Worm (Caenorhabditis elegans) whole organism, L4 larva: ENCODE data around the gene ZK899.6.

Experiments used
- F37D6.2 ChIP-seq: sonication (generic microtip); optimal IDR thresholded peaks from 2 replicates; lab custom pipeline; 2016; ENCODE audit warnings: mild to moderate bottlenecking, missing genetic modification characterization, missing compliant biosample characterization
- F44E2.7 ChIP-seq: fragments of 200-800 bp; sonication (Bioruptor generic); IDR thresholded peaks from 2 replicates; pipeline ENCODE4 v2.1.2; 2022; ENCODE audit warnings: missing genetic modification characterization, missing compliant biosample characterization
- F49E8.2 ChIP-seq: sonication (generic microtip); optimal IDR thresholded peaks from 2 replicates; lab custom pipeline; 2016; ENCODE audit warnings: missing compliant biosample characterization, mild to moderate bottlenecking, missing genetic modification characterization, borderline replicate concordance
- R02D3.7 ChIP-seq: fragments of 150-350 bp; sonication (generic microtip); optimal IDR thresholded peaks from 3 replicates; lab custom pipeline; 2014; ENCODE audit warnings: missing biosample characterization, missing genetic modification characterization
- Y105C5A.15 ChIP-seq: fragments of 200-800 bp; sonication (Bioruptor generic); IDR thresholded peaks from 2 replicates; pipeline ENCODE4 v1.3.6; 2022; ENCODE audit warnings: missing genetic modification characterization, missing compliant biosample characterization
- ZK546.5 ChIP-seq, 2 experiments: sonication (generic microtip); optimal IDR thresholded peaks; 2 replicates each; lab custom pipeline; 2017; ENCODE audit warnings: missing biosample characterization in 2 of 2, missing genetic modification characterization in 2 of 2
- aha-1 ChIP-seq: fragments of 150-350 bp; peaks from one replicate; lab custom pipeline; 2014; ENCODE audit warnings: missing biosample characterization, missing genetic modification characterization
- aly-2 ChIP-seq: sonication (generic microtip); optimal IDR thresholded peaks from 2 replicates; lab custom pipeline; 2018; ENCODE audit warnings: missing biosample characterization, missing genetic modification characterization
- ama-1 ChIP-seq: fragments of 150-350 bp; optimal IDR thresholded peaks from 2 replicates; lab custom pipeline; 2014; ENCODE audit warnings: inconsistent platforms, mixed read lengths
- ceh-20 ChIP-seq: fragments of 200-800 bp; sonication (Bioruptor generic); IDR thresholded peaks from 2 replicates; pipeline ENCODE4 v1.3.6; 2022; ENCODE audit warnings: missing genetic modification reagents, missing genetic modification characterization, missing compliant biosample characterization
- ceh-28 ChIP-seq: fragments of 150-350 bp; optimal IDR thresholded peaks from 2 replicates; lab custom pipeline; 2014; ENCODE audit warnings: missing biosample characterization, missing genetic modification reagents, missing genetic modification characterization
- ceh-44 ChIP-seq: fragments of 200-800 bp; sonication (Bioruptor generic); IDR thresholded peaks from 2 replicates; pipeline ENCODE4 v1.3.6; 2022; ENCODE audit warnings: missing genetic modification reagents, missing genetic modification characterization, missing compliant biosample characterization
- ceh-82 ChIP-seq: sonication (generic microtip); optimal IDR thresholded peaks from 2 replicates; lab custom pipeline; 2017; ENCODE audit warnings: missing biosample characterization, missing genetic modification characterization
- ces-1 ChIP-seq: fragments of 150-350 bp; sonication (generic microtip); optimal IDR thresholded peaks from 4 replicates; lab custom pipeline; 2014; ENCODE audit warnings: missing biosample characterization, missing genetic modification reagents, missing genetic modification characterization
- duxl-1 ChIP-seq: sonication (generic microtip); optimal IDR thresholded peaks from 2 replicates; lab custom pipeline; 2016; ENCODE audit warnings: mild to moderate bottlenecking, missing genetic modification characterization, moderate library complexity, missing compliant biosample characterization; ENCODE audit not compliant: poor library complexity
- fkh-10 ChIP-seq: fragments of 150-350 bp; optimal IDR thresholded peaks from 2 replicates; lab custom pipeline; 2014; ENCODE audit warnings: missing biosample characterization, missing genetic modification reagents, missing genetic modification characterization
- gei-8 ChIP-seq: fragments of 200-800 bp; sonication (Bioruptor generic); optimal IDR thresholded peaks from 2 replicates; lab custom pipeline; 2018; ENCODE audit warnings: mild to moderate bottlenecking, missing genetic modification characterization, missing compliant biosample characterization
- hif-1 ChIP-seq, 2 experiments: sonication (generic microtip); optimal IDR thresholded peaks; 2 replicates each; lab custom pipeline; 2016 to 2017; ENCODE audit warnings: missing compliant biosample characterization in 2 of 2, missing genetic modification characterization in 2 of 2, missing genetic modification reagents in 2 of 2, missing genotype in 2 of 2, mild to moderate bottlenecking in 1 of 2
- hlh-11 ChIP-seq: fragments of 200-800 bp; sonication (Bioruptor generic); optimal IDR thresholded peaks from 2 replicates; lab custom pipeline; 2018; ENCODE audit warnings: mild to moderate bottlenecking, missing genetic modification characterization, missing compliant biosample characterization
- lim-7 ChIP-seq: fragments of 200-800 bp; sonication (Bioruptor generic); IDR thresholded peaks from 2 replicates; pipeline ENCODE4 v1.3.6; 2022; ENCODE audit warnings: missing genetic modification characterization, missing compliant biosample characterization
- lin-1 ChIP-seq: fragments of 200-800 bp; sonication (Bioruptor generic); IDR thresholded peaks from 2 replicates; pipeline ENCODE4 v1.3.6; 2022; ENCODE audit warnings: missing genetic modification reagents, missing genetic modification characterization, missing compliant biosample characterization
- lin-13 ChIP-seq: fragments of 150-350 bp; optimal IDR thresholded peaks from 2 replicates; lab custom pipeline; 2014; ENCODE audit warnings: missing biosample characterization, missing genetic modification reagents, missing genetic modification characterization
- lin-29 ChIP-seq: fragments of 200-800 bp; sonication (Bioruptor generic); IDR thresholded peaks from 2 replicates; pipeline ENCODE4 v1.3.6; 2022; ENCODE audit warnings: missing genetic modification reagents, missing genetic modification characterization, missing compliant biosample characterization
- lin-39 ChIP-seq: fragments of 150-350 bp; optimal IDR thresholded peaks from 2 replicates; lab custom pipeline; 2014; ENCODE audit warnings: missing biosample characterization, missing genetic modification reagents, missing genetic modification characterization
- lsy-2 ChIP-seq, 2 experiments: fragments of 150-350 bp in 1 of 2; sonication (generic microtip) in 1 of 2; optimal IDR thresholded peaks; 2 replicates each; lab custom pipeline; 2014 to 2017; ENCODE audit warnings: missing biosample characterization in 2 of 2, missing genetic modification characterization in 2 of 2
- madf-5 ChIP-seq, 2 experiments: fragments of 200-800 bp; sonication (Bioruptor generic); IDR thresholded peaks; 2 replicates each; pipeline ENCODE4 v1.3.6; 2022; ENCODE audit warnings: missing compliant biosample characterization in 2 of 2, missing genetic modification characterization in 2 of 2
- mdl-1 ChIP-seq, 2 experiments: fragments of 150-350 bp in 1 of 2; sonication (generic microtip) in 1 of 2; optimal IDR thresholded peaks; 2 replicates each; lab custom pipeline; 2014 to 2017; ENCODE audit warnings: missing biosample characterization in 2 of 2, missing genetic modification characterization in 2 of 2
- mes-2 ChIP-seq: sonication (generic microtip); optimal IDR thresholded peaks from 2 replicates; lab custom pipeline; 2016; ENCODE audit warnings: missing genotype, mild to moderate bottlenecking, missing genetic modification characterization, missing compliant biosample characterization; ENCODE audit not compliant: poor library complexity, severe bottlenecking
- nhr-10 ChIP-seq: fragments of 150-350 bp; optimal IDR thresholded peaks from 2 replicates; lab custom pipeline; 2014; ENCODE audit warnings: missing biosample characterization, missing genetic modification characterization
- nhr-11 ChIP-seq: fragments of 150-350 bp; optimal IDR thresholded peaks from 2 replicates; lab custom pipeline; 2014; ENCODE audit warnings: missing biosample characterization, missing genetic modification characterization
- nhr-111 ChIP-seq: fragments of 200-800 bp; sonication (Bioruptor generic); optimal IDR thresholded peaks from 2 replicates; lab custom pipeline; 2018; ENCODE audit warnings: mild to moderate bottlenecking, missing genetic modification characterization, missing compliant biosample characterization
- nhr-28 ChIP-seq: fragments of 150-350 bp; optimal IDR thresholded peaks from 2 replicates; lab custom pipeline; 2014; ENCODE audit warnings: missing biosample characterization, missing genetic modification characterization
- nhr-41 ChIP-seq: fragments of 200-800 bp; sonication (Bioruptor generic); IDR thresholded peaks from 2 replicates; pipeline ENCODE4 v1.3.6; 2022; ENCODE audit warnings: missing genetic modification reagents, missing genetic modification characterization, missing compliant biosample characterization
- nhr-48 ChIP-seq: sonication (generic microtip); optimal IDR thresholded peaks from 2 replicates; lab custom pipeline; 2016; ENCODE audit warnings: mild to moderate bottlenecking, missing genetic modification characterization, missing compliant biosample characterization
- pha-4 ChIP-seq, 2 experiments: fragments of 150-350 bp in 1 of 2; fragments of 200-800 bp in 1 of 2; sonication (Bioruptor generic) in 1 of 2; IDR thresholded peaks in 1 of 2; optimal IDR thresholded peaks in 1 of 2; 2 replicates each; pipeline versions ENCODE4 v1.3.6 to Lab custom; 2014 to 2022; ENCODE audit warnings: missing genetic modification characterization in 2 of 2, missing genetic modification reagents in 2 of 2, missing biosample characterization in 1 of 2, missing compliant biosample characterization in 1 of 2
- pqm-1 ChIP-seq: sonication (generic microtip); optimal IDR thresholded peaks from 2 replicates; lab custom pipeline; 2017; ENCODE audit warnings: missing biosample characterization, missing genetic modification characterization
- rbr-2 ChIP-seq: sonication (generic microtip); optimal IDR thresholded peaks from 2 replicates; lab custom pipeline; 2016; ENCODE audit warnings: missing genotype, missing genetic modification characterization, missing compliant biosample characterization
- saeg-2 ChIP-seq: fragments of 200-800 bp; sonication (Bioruptor generic); IDR thresholded peaks from 2 replicates; pipeline ENCODE4 v1.3.6; 2022; ENCODE audit warnings: missing genetic modification reagents, missing genetic modification characterization, missing compliant biosample characterization
- sdz-12 ChIP-seq: fragments of 200-800 bp; sonication (Bioruptor generic); optimal IDR thresholded peaks from 2 replicates; lab custom pipeline; 2018; ENCODE audit warnings: mild to moderate bottlenecking, missing genetic modification characterization, missing compliant biosample characterization
- set-16 ChIP-seq: fragments of 200-800 bp; sonication (Bioruptor generic); IDR thresholded peaks from 2 replicates; pipeline ENCODE4 v1.3.6; 2022; ENCODE audit warnings: missing genetic modification reagents, missing genetic modification characterization, missing compliant biosample characterization
- snpc-4 ChIP-seq: fragments of 150-350 bp; optimal IDR thresholded peaks from 2 replicates; lab custom pipeline; 2014; ENCODE audit warnings: missing biosample characterization, missing genetic modification characterization
- spr-1 ChIP-seq: sonication (generic microtip); optimal IDR thresholded peaks from 2 replicates; lab custom pipeline; 2016; ENCODE audit warnings: mild to moderate bottlenecking, missing genetic modification characterization, missing compliant biosample characterization
- spr-3 ChIP-seq: fragments of 200-800 bp; sonication (Bioruptor generic); optimal IDR thresholded peaks from 2 replicates; lab custom pipeline; 2018; ENCODE audit warnings: mild to moderate bottlenecking, missing genetic modification characterization, missing compliant biosample characterization
- unc-130 ChIP-seq: sonication (generic microtip); optimal IDR thresholded peaks from 2 replicates; lab custom pipeline; 2016; ENCODE audit warnings: missing genetic modification reagents, missing genetic modification characterization, missing compliant biosample characterization
- unc-39 ChIP-seq: sonication (generic microtip); optimal IDR thresholded peaks from 2 replicates; lab custom pipeline; 2017; ENCODE audit warnings: missing biosample characterization, missing genetic modification characterization
- unc-62 ChIP-seq, 3 experiments: fragments of 150-350 bp in 1 of 3; sonication (generic microtip); optimal IDR thresholded peaks in 2 of 3; peaks in 1 of 3; 1 replicate in 1 of 3; 2 replicates in 2 of 3; lab custom pipeline; 2014 to 2017; ENCODE audit warnings: missing biosample characterization in 3 of 3, missing genetic modification characterization in 3 of 3, missing genetic modification reagents in 3 of 3, missing genotype in 1 of 3

The ZK899.6 gene

DNA sequence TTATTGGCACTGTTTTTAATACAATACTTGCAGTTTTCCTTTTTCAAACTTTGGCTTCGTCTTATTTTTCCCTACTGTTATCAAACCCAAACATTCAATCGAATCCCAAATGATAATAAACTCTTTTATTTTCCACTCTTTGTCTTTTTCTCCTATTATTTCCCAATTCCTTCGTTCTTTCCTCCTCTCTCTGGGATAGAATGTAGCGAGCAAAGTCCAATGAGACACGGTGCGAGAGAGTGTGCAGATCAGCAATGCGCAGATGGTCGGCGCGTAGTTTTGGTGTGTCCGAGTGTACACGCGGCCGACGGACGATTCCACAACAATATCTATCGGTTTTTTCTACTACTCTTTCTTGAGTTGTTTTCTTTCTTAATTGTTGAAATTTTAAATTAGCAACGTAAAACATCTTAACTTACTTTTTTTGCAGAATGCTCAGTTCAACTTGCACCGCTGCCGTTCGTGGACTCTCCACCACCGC is 32.1 kb upstream of the ZK899.6 start, which contains the start of gene B0272.3 (continued):
- TF ChIP-seq pha-4 (GFP tag; IDR thresholded peaks at IDR 0.05; lab: Robert Waterston, UW): peak; percentile 61; the same call in 1 of the 2 replicates
- no peak for TF ChIP-seq pha-4 (tag; optimal IDR thresholded peaks at IDR 0.05; lab: Kevin White, UChicago)
- TF ChIP-seq mes-2 (tag; lab: Kevin White, UChicago): no peak
- TF ChIP-seq saeg-2 (GFP tag; lab: Robert Waterston, UW): no peak
- no peak for TF ChIP-seq set-16 (GFP tag; lab: Robert Waterston, UW)
- no peak for TF ChIP-seq Y105C5A.15
- no peak for TF ChIP-seq ceh-82 (tag; lab: Kevin White, UChicago)
- TF ChIP-seq sdz-12 (GFP tag; lab: Kevin White, UChicago): no peak
- TF ChIP-seq gei-8 (GFP tag; lab: Kevin White, UChicago): no peak
- peak in 1 of 2 experiments; percentile 78 for TF ChIP-seq mdl-1 (tag; optimal IDR thresholded peaks at IDR 0.05; lab: Kevin White, UChicago)
- TF ChIP-seq ceh-44 (GFP tag; lab: Robert Waterston, UW): no peak
- TF ChIP-seq nhr-111 (GFP tag; lab: Kevin White, UChicago): no peak
- no peak for TF ChIP-seq snpc-4 (tag; lab: Kevin White, UChicago)
- TF ChIP-seq pqm-1 (tag; lab: Kevin White, UChicago): peak; percentile 63
- peak in 1 of 2 experiments; percentile 6 for TF ChIP-seq hif-1 (tag; optimal IDR thresholded peaks at IDR 0.05; lab: Kevin White, UChicago)
- TF ChIP-seq F37D6.2: no peak
- TF ChIP-seq hlh-11: peak; percentile 88
- TF ChIP-seq ama-1: no peak
- TF ChIP-seq nhr-48 (tag; lab: Kevin White, UChicago): peak; percentile 44
- peak; percentile 95 for TF ChIP-seq nhr-28 (tag; lab: Kevin White, UChicago)
- TF ChIP-seq lin-13: no peak
- TF ChIP-seq spr-1 (tag; lab: Kevin White, UChicago): peak; percentile 2
- no peak for TF ChIP-seq nhr-10
- no peak for TF ChIP-seq nhr-41 (GFP tag; lab: Robert Waterston, UW)

DNA sequence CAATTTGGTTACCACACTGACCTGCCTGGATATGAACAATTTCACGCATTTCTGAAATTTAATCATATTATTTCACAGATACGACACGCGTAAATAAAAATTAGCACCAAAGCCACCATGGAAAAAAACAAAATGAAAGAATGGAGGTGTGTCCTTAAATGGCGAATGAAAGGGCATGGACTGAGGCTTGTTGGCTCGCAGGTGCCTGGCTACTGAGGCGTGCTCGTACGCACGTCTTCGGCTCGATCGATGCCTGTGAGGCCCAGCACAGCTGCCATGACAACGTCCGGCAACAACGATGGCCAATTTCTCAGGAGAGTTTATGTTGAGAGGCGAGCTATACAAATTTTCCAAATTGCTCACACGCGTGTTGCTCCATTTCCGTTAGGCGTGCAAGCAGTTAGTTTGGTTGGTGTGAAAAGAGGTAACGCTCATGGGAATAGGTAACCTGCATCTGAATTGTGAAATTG is 26.3 kb upstream of the ZK899.6 start, which contains the start of gene tbb-4:
Gene tbb-4 (minus strand): TSS at position 51 of the 470 bp plus-strand sequence.
- TF ChIP-seq saeg-2 (GFP tag; lab: Robert Waterston, UW) (no peak), lin-1 (GFP tag; lab: Robert Waterston, UW) (no peak), unc-62 (GFP tag; optimal IDR thresholded peaks at IDR 0.05 in 1 of 2; lab: Kevin White, UChicago) (peak in 1 of 2 experiments; percentile 71), unc-62 (tag; optimal IDR thresholded peaks at IDR 0.05; lab: Kevin White, UChicago) (no peak)

DNA sequence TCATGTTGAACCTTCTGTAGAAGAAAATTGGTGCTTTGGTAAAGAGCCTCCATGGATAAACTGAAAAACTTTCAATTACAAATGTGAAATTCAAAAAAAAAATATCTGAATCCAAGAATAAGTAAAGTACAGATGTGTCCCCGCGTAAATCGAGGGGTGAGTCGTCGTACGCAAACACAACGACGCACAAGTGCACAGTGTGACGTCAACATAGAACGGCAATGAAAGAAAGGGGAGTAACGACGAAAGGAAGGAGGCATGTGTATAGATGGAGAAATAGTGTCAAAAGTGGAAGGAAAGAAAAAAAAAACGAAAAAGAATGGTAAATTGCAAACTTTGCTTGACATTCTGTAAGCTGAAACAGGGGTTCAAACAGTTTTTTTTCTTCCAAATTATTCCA is 21.6 kb upstream of the ZK899.6 start, which contains the start of gene memb-1:
Gene memb-1 (minus strand): TSS at position 60 of the 400 bp plus-strand sequence.
- peak; percentile 8 for TF ChIP-seq pqm-1 (tag; lab: Kevin White, UChicago)
- TF ChIP-seq nhr-111 (GFP tag; lab: Kevin White, UChicago): no peak
- TF ChIP-seq nhr-48 (tag; lab: Kevin White, UChicago): no peak
- TF ChIP-seq spr-3 (GFP tag; lab: Kevin White, UChicago): no peak
- no peak for TF ChIP-seq lim-7 (GFP tag; lab: Robert Waterston, UW)
- TF ChIP-seq ceh-28 (tag; lab: Kevin White, UChicago): no peak
- TF ChIP-seq F44E2.7 (GFP tag; lab: Robert Waterston, UW): no peak
- no peak for TF ChIP-seq aly-2 (tag; lab: Kevin White, UChicago)
- TF ChIP-seq F49E8.2 (tag; lab: Kevin White, UChicago): no peak
- no peak for TF ChIP-seq fkh-10 (GFP tag; lab: Kevin White, UChicago)
- peak; percentile 90 for TF ChIP-seq aha-1 (tag; lab: Kevin White, UChicago)
- no peak for TF ChIP-seq unc-39 (tag; lab: Kevin White, UChicago)
- no peak for TF ChIP-seq lsy-2 (tag; optimal IDR thresholded peaks at IDR 0.05; lab: Kevin White, UChicago)
- peak; percentile 32 for TF ChIP-seq duxl-1
- TF ChIP-seq R02D3.7 (tag; lab: Kevin White, UChicago): peak; percentile 50
- no peak for TF ChIP-seq madf-5 (GFP tag; IDR thresholded peaks at IDR 0.05; lab: Robert Waterston, UW)
- TF ChIP-seq ceh-20: no peak
- TF ChIP-seq ZK546.5 (tag; optimal IDR thresholded peaks at IDR 0.05; lab: Kevin White, UChicago): no peak
- TF ChIP-seq nhr-11 (tag; lab: Kevin White, UChicago): peak; percentile 38
- no peak for TF ChIP-seq ces-1 (GFP tag; lab: Kevin White, UChicago)
- no peak for TF ChIP-seq snpc-4 (tag; lab: Kevin White, UChicago)
- no peak for TF ChIP-seq unc-130 (GFP tag; lab: Kevin White, UChicago)
- TF ChIP-seq lin-29 (GFP tag; lab: Robert Waterston, UW): no peak
- no peak for TF ChIP-seq lin-39 (tag; lab: Kevin White, UChicago)
- TF ChIP-seq rbr-2 (tag; lab: Kevin White, UChicago): peak; percentile 58
- TF ChIP-seq ceh-44 (GFP tag; lab: Robert Waterston, UW): no peak
- peak; percentile 68 for TF ChIP-seq nhr-28 (tag; lab: Kevin White, UChicago)
